Worm (Caenorhabditis elegans) whole organism, late embryonic: Measurements from ENCODE around the gene F08F1.9.

Experiments
- T23F11.4 ChIP-seq: fragments of 200-800 bp; sonication (Bioruptor generic); optimal IDR thresholded peaks from 2 replicates; lab custom pipeline; 2018; ENCODE audit warnings: mild to moderate bottlenecking, missing genetic modification characterization, missing compliant biosample characterization
- fkh-10 ChIP-seq: fragments of 150-350 bp; optimal IDR thresholded peaks from 2 replicates; lab custom pipeline; 2014; ENCODE audit warnings: missing biosample characterization, missing genetic modification reagents, missing genetic modification characterization
- hlh-15 ChIP-seq: sonication (generic microtip); optimal IDR thresholded peaks from 2 replicates; lab custom pipeline; 2016; ENCODE audit warnings: missing genetic modification characterization, missing compliant biosample characterization
- nfya-1 ChIP-seq: sonication (generic microtip); optimal IDR thresholded peaks from 2 replicates; lab custom pipeline; 2017; ENCODE audit warnings: missing genetic modification characterization, mild to moderate bottlenecking, missing compliant biosample characterization, antibody characterized with exemption, moderate library complexity
- pros-1 ChIP-seq: fragments of 150-350 bp; optimal IDR thresholded peaks from 2 replicates; lab custom pipeline; 2014; ENCODE audit warnings: missing biosample characterization, missing genetic modification reagents, missing genetic modification characterization

DNA sequence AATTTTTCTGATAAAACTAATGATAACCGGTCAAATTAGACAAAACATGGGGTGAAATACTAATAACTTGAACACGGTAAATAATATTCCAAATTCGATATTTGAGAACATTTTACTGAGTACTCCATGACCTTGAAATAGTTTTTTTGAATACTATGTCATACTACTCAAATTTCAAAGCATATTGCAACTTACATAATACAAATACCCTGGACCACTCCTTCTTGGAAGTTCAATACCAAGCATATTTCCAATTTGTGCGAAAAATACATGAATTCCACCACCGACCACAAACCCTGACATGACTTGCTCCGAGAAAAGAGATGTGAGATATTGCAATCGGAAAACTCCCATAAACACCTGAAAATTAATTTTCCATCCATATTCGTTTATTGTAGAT lies 3.8 kb downstream of the F08F1.9 start:
- no peak for TF ChIP-seq pros-1
- no peak for TF ChIP-seq fkh-10 (GFP tag; lab: Kevin White, UChicago)
- TF ChIP-seq hlh-15 (tag; lab: Kevin White, UChicago): no peak
- no peak for TF ChIP-seq T23F11.4
- no peak for TF ChIP-seq nfya-1 (tag; lab: Kevin White, UChicago)
